Worm (Caenorhabditis elegans): ENCODE measurements around the gene F54H12.7.

Gene F54H12.7

DNA sequence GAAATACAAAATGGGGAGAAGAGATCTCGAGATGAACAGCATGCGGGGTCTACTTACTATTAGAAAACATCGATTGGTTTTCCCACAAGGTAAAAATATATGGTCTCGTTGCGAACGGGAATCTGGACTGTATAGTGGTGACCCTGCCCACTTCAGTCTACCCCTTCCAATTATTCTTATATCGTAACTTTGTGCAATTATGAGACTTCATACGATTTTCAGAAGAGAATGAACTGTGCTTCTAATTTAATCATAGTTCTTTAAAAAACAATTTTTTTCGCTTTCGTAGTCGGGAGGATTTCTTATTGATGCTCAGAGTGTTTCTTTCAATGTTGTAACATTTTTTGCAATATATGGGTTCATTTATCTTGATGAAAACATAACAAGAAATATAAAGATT lies 2.9 kb downstream of the F54H12.7 start, which contains the start of gene F54H12.5:
F54H12.5 (minus strand) TSS at position 101 of the 400 bp plus-strand sequence.
- TF ChIP-seq fkh-10 (GFP tag; optimal IDR thresholded peaks at IDR 0.05) (no peak), snpc-1.2 (GFP tag; IDR thresholded peaks at IDR 0.05) (0 out of 2 replicates have a peak, but pooled peaks have one; percentile 29)

DNA sequence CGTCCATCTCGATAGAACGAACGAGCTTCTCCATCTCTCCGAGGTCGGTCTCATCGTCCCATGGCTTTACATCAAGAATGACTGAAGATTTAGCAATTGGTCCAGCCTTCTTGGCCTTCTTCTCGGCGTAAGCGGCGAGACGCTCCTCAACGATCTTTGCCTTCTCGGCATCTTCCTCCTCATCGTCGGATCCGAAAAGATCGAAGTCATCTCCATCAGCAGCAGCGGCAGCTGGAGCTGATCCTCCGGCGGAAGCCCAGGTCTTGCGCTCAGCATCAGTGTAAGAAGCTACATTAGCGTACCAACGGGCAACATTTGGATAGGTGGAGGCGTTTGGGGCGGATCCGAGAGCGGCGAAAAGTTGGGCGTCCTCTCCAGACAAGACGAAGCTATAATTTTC lies 3.5 kb downstream of the F54H12.7 start:
- TF ChIP-seq set-16 (GFP tag; IDR thresholded peaks at IDR 0.05) (peak; percentile 85), ceh-44 (GFP tag; IDR thresholded peaks at IDR 0.05) (peak; percentile 53; the same call in 1 of the 2 replicates), lir-3 (tag; optimal IDR thresholded peaks at IDR 0.05) (no peak)

DNA sequence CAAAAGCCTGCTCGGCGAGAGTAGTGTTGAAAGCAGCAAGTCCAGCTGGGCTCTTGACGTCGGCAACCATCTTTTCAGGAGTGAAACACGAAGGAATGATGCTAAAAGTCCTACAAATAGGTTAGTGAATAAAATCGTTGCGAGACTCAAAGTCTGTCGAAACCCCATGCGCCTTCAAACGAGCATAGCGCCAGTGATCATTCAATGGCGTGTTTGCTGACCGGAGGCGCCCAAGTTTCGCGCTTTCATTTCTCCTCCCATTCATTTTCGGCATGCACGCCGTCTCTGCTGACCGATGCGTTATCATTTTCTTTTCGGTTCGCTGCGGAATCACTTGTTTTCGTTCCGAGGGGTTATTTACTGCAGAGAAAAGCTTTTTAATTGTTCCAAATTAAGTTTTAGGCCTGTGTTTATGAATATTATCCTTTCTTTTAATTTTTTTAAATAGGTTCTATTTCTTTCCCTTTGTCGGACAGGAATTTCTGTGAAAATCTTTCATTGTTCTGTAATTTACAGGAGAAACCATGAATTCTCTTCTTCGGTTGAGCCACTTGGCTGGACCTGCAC lies 4.1 kb downstream of the F54H12.7 start, which contains the start of the genes eef-1B.1 and aco-2:
eef-1B.1 (minus strand) TSS at position 186 of the 567 bp plus-strand sequence.
aco-2 (plus strand) TSS at position 517 of the 567 bp plus-strand sequence.
- TF ChIP-seq daf-8 (GFP tag; IDR thresholded peaks at IDR 0.05) (no peak), nhr-6 (tag; optimal IDR thresholded peaks at IDR 0.05) (peak; percentile 95), ceh-28 (tag; optimal IDR thresholded peaks at IDR 0.05) (no peak), snpc-4 (tag; optimal IDR thresholded peaks at IDR 0.05) (no peak), unc-130 (GFP tag; optimal IDR thresholded peaks at IDR 0.05) (peak; percentile 13), F44E2.7 (GFP tag; IDR thresholded peaks at IDR 0.05) (no peak), ZK546.5 (tag; optimal IDR thresholded peaks at IDR 0.05) (no peak), nhr-28 (tag; optimal IDR thresholded peaks at IDR 0.05) (peak; percentile 84), lir-3 (tag; optimal IDR thresholded peaks at IDR 0.05) (no peak), nhr-76 (tag; optimal IDR thresholded peaks at IDR 0.05) (no peak), vab-7 (GFP tag; IDR thresholded peaks at IDR 0.05) (0 out of 2 replicates have a peak, but pooled peaks have one; percentile 7), zip-11 (GFP tag; IDR thresholded peaks at IDR 0.05) (no peak), F37D6.2 (tag; optimal IDR thresholded peaks at IDR 0.05) (peak; percentile 81), mes-2 (tag; optimal IDR thresholded peaks at IDR 0.05; ENCODE audit: poor library complexity, severe bottlenecking) (peak; percentile 92), F26F4.8 (GFP tag; conservative IDR thresholded peaks at IDR 0.05) (no peak), dmd-9 (GFP tag; IDR thresholded peaks at IDR 0.05) (0 out of 2 replicates have a peak, but pooled peaks have one; percentile 50), zfp-2 (tag; optimal IDR thresholded peaks at IDR 0.05) (peak; percentile 35), Y5F2A.4 (GFP tag; optimal IDR thresholded peaks at IDR 0.05) (no peak), ctbp-1 (GFP tag; IDR thresholded peaks at IDR 0.05) (peak; percentile 54), hlh-30 (tag; optimal IDR thresholded peaks at IDR 0.05; ENCODE audit: insufficient read depth) (peak; percentile 92), mdt-29 (GFP tag; IDR thresholded peaks at IDR 0.05) (0 out of 2 replicates have a peak, but pooled peaks have one; percentile 39), ama-1 (optimal IDR thresholded peaks at IDR 0.05) (peak; percentile 81), duxl-1 (tag; optimal IDR thresholded peaks at IDR 0.05; ENCODE audit: poor library complexity) (peak; percentile 90), nhr-25 (tag; optimal IDR thresholded peaks at IDR 0.05; ENCODE audit: borderline replicate concordance, insufficient read depth) (peak; percentile 73), nhr-10 (tag; optimal IDR thresholded peaks at IDR 0.05) (no peak), mep-1 (tag; optimal IDR thresholded peaks at IDR 0.05) (peak; percentile 93), spr-3 (GFP tag; optimal IDR thresholded peaks at IDR 0.05) (no peak), saeg-2 (GFP tag; IDR thresholded peaks at IDR 0.05) (0 out of 2 replicates have a peak, but pooled peaks have one; percentile 49), set-16 (GFP tag; IDR thresholded peaks at IDR 0.05) (no peak; the same call in 1 of the 2 replicates), ceh-32 (tag; optimal IDR thresholded peaks at IDR 0.05; ENCODE audit: poor library complexity) (no peak), lin-13 (GFP tag; optimal IDR thresholded peaks at IDR 0.05) (peak; percentile 92), snpc-1.2 (GFP tag; IDR thresholded peaks at IDR 0.05) (no peak), hif-1 (tag; optimal IDR thresholded peaks at IDR 0.05) (peak; percentile 56 to 71), unc-62 (GFP tag; optimal IDR thresholded peaks at IDR 0.05 in 1 of 2) (no peak), unc-62 (tag; optimal IDR thresholded peaks at IDR 0.05) (no peak), lin-38 (GFP tag; IDR thresholded peaks at IDR 0.05) (peak; percentile 85), Y75B8A.6 (GFP tag; IDR thresholded peaks at IDR 0.05) (no peak), aly-2 (tag; optimal IDR thresholded peaks at IDR 0.05) (no peak), zfp-3 (GFP tag; conservative IDR thresholded peaks at IDR 0.05) (peak; percentile 76), nhr-111 (GFP tag; optimal IDR thresholded peaks at IDR 0.05) (no peak), lin-1 (GFP tag; IDR thresholded peaks at IDR 0.05) (peak; percentile 33; the same call in 1 of the 2 replicates), madf-9 (GFP tag; conservative IDR thresholded peaks at IDR 0.05) (peak; percentile 78; the same call in 1 of the 2 replicates), unc-39 (tag; optimal IDR thresholded peaks at IDR 0.05) (no peak)

All from whole organism, L4 larva.